Worm (Caenorhabditis elegans): ENCODE data around the gene dnj-19.

dnj-19 gene

ce11 chrV:5504295-5504694 lies 362 bp downstream of the dnj-19 start:
- TF ChIP-seq fkh-2 (tag; optimal IDR thresholded peaks at IDR 0.05) (no peak), ama-1 (optimal IDR thresholded peaks at IDR 0.05) (no peak), nhr-23 (tag; optimal IDR thresholded peaks at IDR 0.05) (no peak), mdl-1 (tag; optimal IDR thresholded peaks at IDR 0.05) (no peak), egl-27 (tag; optimal IDR thresholded peaks at IDR 0.05) (no peak), ceh-82 (tag; optimal IDR thresholded peaks at IDR 0.05) (no peak), nfya-1 (tag; optimal IDR thresholded peaks at IDR 0.05; ENCODE audit: insufficient read depth) (no peak), elt-3 (tag; optimal IDR thresholded peaks at IDR 0.05) (no peak), aly-2 (tag; optimal IDR thresholded peaks at IDR 0.05) (no peak), daf-12 (tag; optimal IDR thresholded peaks at IDR 0.05) (no peak), tbx-2 (tag; optimal IDR thresholded peaks at IDR 0.05) (no peak), nhr-43 (tag; optimal IDR thresholded peaks at IDR 0.05; ENCODE audit: poor library complexity, severe bottlenecking) (no peak), elt-2 (tag; optimal IDR thresholded peaks at IDR 0.05) (no peak), nhr-11 (tag; optimal IDR thresholded peaks at IDR 0.05) (no peak), lsy-12 (tag; optimal IDR thresholded peaks at IDR 0.05) (no peak), nhr-25 (tag; optimal IDR thresholded peaks at IDR 0.05) (no peak), fos-1 (tag; optimal IDR thresholded peaks at IDR 0.05) (no peak)

- TF ChIP-seq pha-4 (tag; optimal IDR thresholded peaks at IDR 0.05) (no peak), ama-1 (optimal IDR thresholded peaks at IDR 0.05) (peak; percentile 66), elt-2 (tag; optimal IDR thresholded peaks at IDR 0.05) (peak; percentile 18), lsy-12 (tag; optimal IDR thresholded peaks at IDR 0.05) (no peak)
These were observed 2.0 kb downstream of the dnj-19 start for ce11 chrV:5502701-5503100.

ce11 chrV:5499475-5499874 lies 5.2 kb downstream of the dnj-19 start:
- TF ChIP-seq nhr-28 (tag; optimal IDR thresholded peaks at IDR 0.05) = no peak
- peak; percentile 50 for TF ChIP-seq nfya-1 (tag; optimal IDR thresholded peaks at IDR 0.05; ENCODE audit: insufficient read depth)
- no peak for TF ChIP-seq nhr-12 (tag; optimal IDR thresholded peaks at IDR 0.05)
- no peak for TF ChIP-seq ama-1 (optimal IDR thresholded peaks at IDR 0.05)
- no peak for TF ChIP-seq ZK546.5 (tag; optimal IDR thresholded peaks at IDR 0.05)
- TF ChIP-seq ceh-28 (tag; optimal IDR thresholded peaks at IDR 0.05) = no peak

DNA sequence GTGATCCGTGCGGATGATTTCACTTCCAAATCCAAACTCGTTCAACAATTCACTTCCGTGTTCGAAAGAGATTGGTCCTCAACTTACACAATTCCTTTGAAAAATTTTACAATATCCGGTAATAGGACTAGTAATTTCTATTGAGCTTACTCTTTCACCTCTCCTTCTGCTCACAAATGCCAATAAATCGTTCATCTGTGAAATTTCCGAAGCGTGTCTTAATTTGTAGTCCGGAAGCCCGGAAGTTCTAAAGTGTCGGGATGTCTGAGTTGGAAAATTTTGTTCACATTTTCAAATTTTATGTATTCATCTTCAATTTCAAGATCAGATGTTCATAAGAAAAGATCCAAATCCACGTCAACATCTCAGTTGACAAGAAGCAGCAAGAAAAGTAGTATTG lies 11.2 kb downstream of the dnj-19 start, which contains the start of gene T05C3.2:
Gene T05C3.2 (plus strand): TSS at position 301 of the 400 bp plus-strand sequence.
- TF ChIP-seq sea-2 (GFP tag; optimal IDR thresholded peaks at IDR 0.05) (no peak), tbx-2 (tag; optimal IDR thresholded peaks at IDR 0.05) (no peak), nhr-25 (tag; optimal IDR thresholded peaks at IDR 0.05) (no peak), aly-2 (tag; optimal IDR thresholded peaks at IDR 0.05) (no peak), ama-1 (optimal IDR thresholded peaks at IDR 0.05) (no peak), ceh-28 (tag; optimal IDR thresholded peaks at IDR 0.05) (no peak)

DNA sequence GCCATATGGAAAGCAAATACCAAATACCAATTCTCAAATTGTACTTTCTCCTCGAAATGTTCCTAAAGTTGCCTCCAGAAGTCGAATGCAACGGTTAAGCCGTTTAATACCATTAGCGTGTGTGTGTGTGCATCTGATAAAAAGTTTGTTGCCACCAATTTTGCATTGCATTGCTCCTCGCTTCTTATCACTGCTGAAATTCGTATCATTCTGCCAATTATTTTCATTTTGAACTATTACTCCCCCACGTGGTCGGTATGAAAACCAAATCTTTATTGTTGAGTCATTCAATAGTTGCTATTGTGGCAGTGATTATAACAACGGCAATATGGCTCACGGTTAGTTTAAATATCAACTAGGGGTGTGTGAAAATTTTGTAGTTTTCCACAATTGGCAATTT lies 14.5 kb downstream of the dnj-19 start, which contains the start of gene T05C3.6:
Gene T05C3.6 (plus strand): TSS at position 241 of the 400 bp plus-strand sequence.
- TF ChIP-seq ceh-9 (tag; optimal IDR thresholded peaks at IDR 0.05) = no peak
- TF ChIP-seq mdl-1 (tag; optimal IDR thresholded peaks at IDR 0.05) = peak; percentile 30
- no peak for TF ChIP-seq ztf-11 (tag; optimal IDR thresholded peaks at IDR 0.05)
- TF ChIP-seq ceh-16 (tag; optimal IDR thresholded peaks at IDR 0.05) = no peak
- TF ChIP-seq pha-4 (tag; optimal IDR thresholded peaks at IDR 0.05) = no peak
- no peak for TF ChIP-seq nhr-12 (tag; optimal IDR thresholded peaks at IDR 0.05)
- no peak for TF ChIP-seq nhr-43 (tag; optimal IDR thresholded peaks at IDR 0.05; ENCODE audit: poor library complexity, severe bottlenecking)
- TF ChIP-seq nhr-11 (tag; optimal IDR thresholded peaks at IDR 0.05) = no peak
- peak; percentile 8 for TF ChIP-seq jun-1 (tag; optimal IDR thresholded peaks at IDR 0.05)
- TF ChIP-seq pqm-1 (tag; optimal IDR thresholded peaks at IDR 0.05) = peak; percentile 90
- TF ChIP-seq elt-2 (tag; optimal IDR thresholded peaks at IDR 0.05) = peak; percentile 87

DNA sequence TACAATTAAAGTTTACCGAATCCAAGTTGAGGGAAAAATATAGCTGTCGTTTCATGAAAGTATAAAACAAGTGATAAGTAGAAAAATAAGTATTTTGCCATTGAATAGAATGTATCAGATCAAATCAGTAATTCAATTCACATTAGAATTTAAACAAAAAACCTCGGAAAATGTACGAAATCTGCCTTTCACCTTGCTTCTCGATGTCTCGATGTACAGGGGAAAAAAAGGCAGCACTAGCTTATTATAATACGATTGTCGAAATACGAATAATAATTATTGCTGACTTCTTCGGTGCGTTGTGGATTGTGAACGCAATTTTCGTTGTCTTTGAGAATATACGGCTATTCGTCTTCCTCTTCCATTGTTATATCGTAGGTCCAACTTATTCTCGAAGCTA lies 15.9 kb downstream of the dnj-19 start, which contains the start of gene grl-18:
Gene grl-18 (minus strand): TSS at position 101 of the 400 bp plus-strand sequence.
- TF ChIP-seq ama-1 (optimal IDR thresholded peaks at IDR 0.05) (no peak), elt-3 (tag; optimal IDR thresholded peaks at IDR 0.05) (no peak), ceh-16 (tag; optimal IDR thresholded peaks at IDR 0.05) (no peak), mdl-1 (tag; optimal IDR thresholded peaks at IDR 0.05) (no peak), lin-39 (tag; optimal IDR thresholded peaks at IDR 0.05) (no peak), pqm-1 (tag; optimal IDR thresholded peaks at IDR 0.05) (no peak), nhr-67 (tag; optimal IDR thresholded peaks at IDR 0.05) (no peak), unc-62 (GFP tag; optimal IDR thresholded peaks at IDR 0.05) (no peak), eor-1 (tag; optimal IDR thresholded peaks at IDR 0.05) (no peak), nhr-237 (tag; optimal IDR thresholded peaks at IDR 0.05) (no peak), nhr-77 (tag; optimal IDR thresholded peaks at IDR 0.05) (no peak), nhr-25 (tag; optimal IDR thresholded peaks at IDR 0.05) (no peak), ztf-4 (tag; optimal IDR thresholded peaks at IDR 0.05) (no peak), jun-1 (tag; optimal IDR thresholded peaks at IDR 0.05) (no peak), ceh-28 (tag; optimal IDR thresholded peaks at IDR 0.05) (no peak), nhr-43 (tag; optimal IDR thresholded peaks at IDR 0.05; ENCODE audit: poor library complexity, severe bottlenecking) (no peak), egl-27 (tag; optimal IDR thresholded peaks at IDR 0.05) (no peak), unc-39 (tag; optimal IDR thresholded peaks at IDR 0.05) (no peak), elt-1 (tag; optimal IDR thresholded peaks at IDR 0.05) (no peak)

All from whole organism, L3 larva.